Fruit fly (Drosophila melanogaster): ENCODE results near the gene chas.

- TF ChIP-seq Gug (GFP tag; IDR thresholded peaks at IDR 0.05): no peak
- TF ChIP-seq CG7357 (GFP tag; IDR thresholded peaks at IDR 0.05): no peak
- no peak for TF ChIP-seq CG17385 (GFP tag; optimal IDR thresholded peaks at IDR 0.05)
- TF ChIP-seq sqz (GFP tag; optimal IDR thresholded peaks at IDR 0.05): no peak
- TF ChIP-seq amos (GFP tag; IDR thresholded peaks at IDR 0.05; ENCODE audit: partially characterized antibody): peak; percentile 77
- TF ChIP-seq Aef1 (GFP tag; IDR thresholded peaks at IDR 0.05): no peak
Observed at dm6 chrX:17720261-17721052, 21.9 kb upstream of the chas start.

Data from whole organism, embryonic.